Worm (Caenorhabditis elegans): ENCODE results near the gene F21G4.3.
A peak's percentile ranks its signal among the peaks of the same experiment; 100 is the strongest.

F21G4.3 gene

DNA sequence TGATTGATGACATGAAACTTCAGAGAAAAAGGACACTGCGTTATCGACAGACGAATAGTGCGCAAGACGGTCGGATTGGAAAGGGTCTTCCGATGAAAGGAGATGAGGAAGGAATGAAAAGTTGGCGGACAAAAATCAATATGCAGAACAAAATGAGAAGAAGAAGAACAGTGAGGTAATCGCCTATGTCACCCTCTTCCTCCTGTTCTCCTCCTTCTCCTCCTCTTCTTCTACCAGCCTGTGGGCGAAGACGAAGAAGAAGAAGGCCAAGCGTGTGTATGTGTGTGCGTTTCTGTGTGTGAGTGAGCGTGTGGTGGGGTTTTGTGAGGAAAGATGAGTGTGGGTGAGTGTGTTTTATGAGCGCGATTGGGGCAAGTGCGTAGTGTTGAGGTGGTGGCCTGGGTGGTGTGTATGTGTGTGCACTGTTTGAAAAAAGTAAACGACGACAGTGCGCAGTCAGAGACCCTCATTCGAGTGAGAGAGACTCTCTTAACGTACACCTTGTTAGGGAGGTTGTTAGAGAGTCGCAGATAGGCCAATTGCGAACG lies 37.4 kb downstream of the F21G4.3 start, which contains the start of gene tsp-21 (continued):
- TF ChIP-seq pax-1 (tag; optimal IDR thresholded peaks at IDR 0.05) (no peak), hlh-8 (tag; optimal IDR thresholded peaks at IDR 0.05) (peak; percentile 43), tbx-7 (tag; optimal IDR thresholded peaks at IDR 0.05) (peak; percentile 2), nhr-232 (tag; optimal IDR thresholded peaks at IDR 0.05) (peak; percentile 58), ceh-34 (tag; optimal IDR thresholded peaks at IDR 0.05) (peak; percentile 72), tbx-2 (tag; optimal IDR thresholded peaks at IDR 0.05) (peak; percentile 87), T23F11.4 (GFP tag; optimal IDR thresholded peaks at IDR 0.05) (peak; percentile 75), pros-1 (tag; optimal IDR thresholded peaks at IDR 0.05) (peak; percentile 8), madf-2 (tag; optimal IDR thresholded peaks at IDR 0.05) (peak; percentile 80), ceh-6 (GFP tag; optimal IDR thresholded peaks at IDR 0.05) (no peak), hlh-15 (tag; optimal IDR thresholded peaks at IDR 0.05) (no peak), odd-2 (tag; optimal IDR thresholded peaks at IDR 0.05) (no peak), lin-11 (tag; optimal IDR thresholded peaks at IDR 0.05) (no peak), unc-42 (tag; optimal IDR thresholded peaks at IDR 0.05) (peak; percentile 48), dve-1 (tag; optimal IDR thresholded peaks at IDR 0.05) (peak; percentile 41), ceh-2 (tag; optimal IDR thresholded peaks at IDR 0.05) (peak; percentile 52), ahr-1 (tag; optimal IDR thresholded peaks at IDR 0.05) (no peak), ceh-30 (tag; optimal IDR thresholded peaks at IDR 0.05) (no peak), che-1 (tag; optimal IDR thresholded peaks at IDR 0.05) (peak; percentile 21), rnt-1 (tag; optimal IDR thresholded peaks at IDR 0.05) (peak; percentile 90), unc-86 (tag; optimal IDR thresholded peaks at IDR 0.05) (no peak), hlh-30 (tag; optimal IDR thresholded peaks at IDR 0.05; ENCODE audit: insufficient read depth) (peak; percentile 46), ceh-19 (GFP tag; optimal IDR thresholded peaks at IDR 0.05) (no peak), ref-2 (tag; optimal IDR thresholded peaks at IDR 0.05) (peak; percentile 76), hlh-6 (tag; optimal IDR thresholded peaks at IDR 0.05) (peak; percentile 85), hlh-13 (GFP tag; optimal IDR thresholded peaks at IDR 0.05) (no peak), fkh-10 (GFP tag; optimal IDR thresholded peaks at IDR 0.05) (no peak), pag-3 (tag; optimal IDR thresholded peaks at IDR 0.05; ENCODE audit: borderline replicate concordance) (no peak), K02D7.2 (tag; optimal IDR thresholded peaks at IDR 0.05) (no peak), ceh-22 (tag; optimal IDR thresholded peaks at IDR 0.05) (no peak), fkh-6 (tag; optimal IDR thresholded peaks at IDR 0.05) (peak; percentile 41), eyg-1 (tag; optimal IDR thresholded peaks at IDR 0.05) (peak; percentile 14), K09A11.1 (tag; optimal IDR thresholded peaks at IDR 0.05; ENCODE audit: insufficient read depth) (peak; percentile 20), sox-4 (tag; optimal IDR thresholded peaks at IDR 0.05) (peak; percentile 47), dmd-4 (tag; optimal IDR thresholded peaks at IDR 0.05; ENCODE audit: borderline replicate concordance) (no peak), pqm-1 (tag; optimal IDR thresholded peaks at IDR 0.05) (no peak), C38D4.7 (GFP tag; optimal IDR thresholded peaks at IDR 0.05) (no peak), gmeb-2 (tag; optimal IDR thresholded peaks at IDR 0.05) (no peak), nhr-11 (tag; optimal IDR thresholded peaks at IDR 0.05) (no peak), pha-2 (tag; optimal IDR thresholded peaks at IDR 0.05) (peak; percentile 55), nfya-1 (tag; optimal IDR thresholded peaks at IDR 0.05) (peak; percentile 79), pha-4 (tag; optimal IDR thresholded peaks at IDR 0.05) (no peak), ceh-31 (tag; optimal IDR thresholded peaks at IDR 0.05) (peak; percentile 68), C08G9.2 (tag; optimal IDR thresholded peaks at IDR 0.05) (peak; percentile 55), ceh-14 (tag; optimal IDR thresholded peaks at IDR 0.05) (peak; percentile 14), ceh-45 (GFP tag; IDR thresholded peaks at IDR 0.05) (no peak), ceh-9 (tag; optimal IDR thresholded peaks at IDR 0.05) (no peak)

Data from whole organism, late embryonic.